Worm (Caenorhabditis elegans): Measurements from ENCODE around the gene T26H5.4.

The T26H5.4 gene

ce11 chrV:15479825-15480224 is 31.3 kb upstream of the T26H5.4 start:
- TF ChIP-seq ztf-29 (GFP tag; IDR thresholded peaks at IDR 0.05) = no peak
- TF ChIP-seq flt-1 (GFP tag; IDR thresholded peaks at IDR 0.05) = 0 out of 2 replicates have a peak, but pooled peaks have one; percentile 28

ce11 chrV:15479107-15479506 is 30.6 kb upstream of the T26H5.4 start:
- TF ChIP-seq flt-1 (GFP tag; IDR thresholded peaks at IDR 0.05) (no peak), ref-1 (GFP tag; conservative IDR thresholded peaks at IDR 0.05) (no peak), ztf-23 (GFP tag; IDR thresholded peaks at IDR 0.05) (no peak), med-1 (GFP tag; optimal IDR thresholded peaks at IDR 0.05; ENCODE audit: insufficient read depth) (no peak), tab-1 (GFP tag; IDR thresholded peaks at IDR 0.05) (no peak), klf-2 (GFP tag; conservative IDR thresholded peaks at IDR 0.05) (no peak), ztf-29 (GFP tag; IDR thresholded peaks at IDR 0.05) (no peak)

DNA sequence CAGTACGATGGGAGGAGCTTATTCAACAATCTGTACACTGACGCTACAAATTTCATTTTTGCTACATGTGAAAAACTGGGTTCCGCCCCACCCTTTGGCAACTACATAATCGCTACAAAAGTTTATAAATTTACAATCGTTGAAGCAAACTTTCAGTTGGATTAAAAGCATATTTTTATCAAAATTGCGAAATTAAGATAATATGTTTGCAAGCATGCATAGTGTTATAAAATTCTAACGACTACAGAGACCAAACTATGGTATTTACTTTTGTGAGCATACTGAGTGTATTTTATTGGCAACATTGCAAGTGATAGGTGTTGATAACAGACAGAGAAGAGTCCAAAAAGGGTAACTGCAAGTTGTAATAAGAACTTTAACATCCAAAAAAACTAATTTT is 30.1 kb upstream of the T26H5.4 start, which contains the start of gene C06B8.2:
Gene C06B8.2, minus strand, starts transcription at position 153 of the 400 bp plus-strand sequence.
- TF ChIP-seq tab-1 (GFP tag; IDR thresholded peaks at IDR 0.05) (no peak), ztf-29 (GFP tag; IDR thresholded peaks at IDR 0.05) (no peak), klf-2 (GFP tag; conservative IDR thresholded peaks at IDR 0.05) (no peak)

DNA sequence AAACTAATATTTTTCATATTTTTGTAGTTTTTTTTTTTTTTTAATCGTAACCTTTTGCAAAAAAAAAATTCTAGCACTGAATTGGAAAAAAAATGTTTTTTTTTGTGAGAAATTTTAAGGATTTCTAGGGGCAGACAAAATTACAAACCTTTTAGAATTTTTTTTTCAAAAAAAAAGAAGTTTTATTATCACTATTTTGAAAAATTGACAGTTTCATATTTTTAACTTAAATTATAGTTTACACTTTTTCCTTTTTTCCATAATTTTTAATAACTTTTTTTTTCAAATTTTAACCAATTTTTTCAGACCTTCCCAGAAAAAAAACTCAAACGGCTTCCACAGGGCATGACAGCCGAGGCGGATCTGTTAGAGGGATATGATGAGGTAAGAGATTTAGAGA is 22.5 kb upstream of the T26H5.4 start, which contains the start of gene dpf-1:
Gene dpf-1, plus strand, starts transcription at position 301 of the 400 bp plus-strand sequence.
- TF ChIP-seq T22C8.4 (GFP tag; IDR thresholded peaks at IDR 0.05) = no peak
- TF ChIP-seq ztf-23 (GFP tag; IDR thresholded peaks at IDR 0.05) = no peak
- TF ChIP-seq med-1 (GFP tag; optimal IDR thresholded peaks at IDR 0.05; ENCODE audit: insufficient read depth) = no peak
- no peak for TF ChIP-seq flt-1 (GFP tag; IDR thresholded peaks at IDR 0.05)
- no peak for TF ChIP-seq cog-1 (tag; optimal IDR thresholded peaks at IDR 0.05)

- no peak for TF ChIP-seq ref-1 (GFP tag; conservative IDR thresholded peaks at IDR 0.05)
- TF ChIP-seq ztf-23 (GFP tag; IDR thresholded peaks at IDR 0.05) = no peak
- TF ChIP-seq med-1 (GFP tag; optimal IDR thresholded peaks at IDR 0.05; ENCODE audit: insufficient read depth) = no peak
- TF ChIP-seq flt-1 (GFP tag; IDR thresholded peaks at IDR 0.05) = no peak
- TF ChIP-seq T22C8.4 (GFP tag; IDR thresholded peaks at IDR 0.05) = no peak
- no peak for TF ChIP-seq klf-2 (GFP tag; conservative IDR thresholded peaks at IDR 0.05)
These were observed 18.2 kb upstream of the T26H5.4 start for ce11 chrV:15466719-15467118.

ce11 chrV:15466017-15466416 is 17.5 kb upstream of the T26H5.4 start:
- TF ChIP-seq klf-2 (GFP tag; conservative IDR thresholded peaks at IDR 0.05) = no peak
- no peak for TF ChIP-seq flt-1 (GFP tag; IDR thresholded peaks at IDR 0.05)
- no peak for TF ChIP-seq cog-1 (tag; optimal IDR thresholded peaks at IDR 0.05)
- no peak for TF ChIP-seq med-1 (GFP tag; optimal IDR thresholded peaks at IDR 0.05; ENCODE audit: insufficient read depth)
- no peak for TF ChIP-seq ztf-23 (GFP tag; IDR thresholded peaks at IDR 0.05)
- no peak for TF ChIP-seq ztf-29 (GFP tag; IDR thresholded peaks at IDR 0.05)
- no peak for TF ChIP-seq tab-1 (GFP tag; IDR thresholded peaks at IDR 0.05)
- no peak for TF ChIP-seq T22C8.4 (GFP tag; IDR thresholded peaks at IDR 0.05)
- no peak for TF ChIP-seq ref-1 (GFP tag; conservative IDR thresholded peaks at IDR 0.05)

DNA sequence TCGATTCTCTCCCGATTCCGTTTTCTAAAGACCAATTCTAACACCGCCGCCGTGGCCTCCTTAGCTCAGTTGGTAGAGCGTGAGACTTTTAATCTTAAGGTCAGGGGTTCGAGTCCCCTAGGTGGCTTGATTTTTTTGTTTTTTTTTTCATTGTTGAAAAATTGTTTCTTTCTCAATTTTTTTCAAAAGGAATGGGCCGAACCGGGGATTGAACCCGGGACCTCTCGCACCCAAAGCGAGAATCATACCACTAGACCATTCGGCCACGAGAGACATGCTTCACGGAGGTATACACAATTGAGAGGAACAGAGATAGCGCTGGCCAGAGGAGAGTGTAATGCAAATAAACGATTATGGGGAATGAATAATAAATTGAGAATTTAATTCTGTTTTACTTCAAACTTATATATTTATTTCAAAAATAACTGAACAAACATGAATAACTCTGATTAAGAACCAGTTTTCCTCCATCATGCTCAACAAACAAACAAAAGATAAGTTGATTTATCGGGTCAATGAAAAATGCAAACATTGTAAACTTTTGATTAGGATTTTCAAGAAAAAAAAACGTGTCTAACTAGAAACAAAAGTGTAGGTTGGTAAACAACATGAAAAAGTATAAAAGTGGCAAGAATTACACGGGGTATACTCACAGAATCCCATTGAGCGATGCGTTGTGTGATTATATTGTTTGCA is 16.7 kb upstream of the T26H5.4 start, which contains the start of gene pqn-71:
Gene pqn-71, plus strand, starts transcription at position 646 of the 696 bp plus-strand sequence.
- TF ChIP-seq T22C8.4 (GFP tag; IDR thresholded peaks at IDR 0.05) (peak; percentile 77), klf-2 (GFP tag; conservative IDR thresholded peaks at IDR 0.05) (peak; percentile 88; the same call in 1 of the 2 replicates), cog-1 (tag; optimal IDR thresholded peaks at IDR 0.05) (peak; percentile 91), flt-1 (GFP tag; IDR thresholded peaks at IDR 0.05) (peak; percentile 91), tab-1 (GFP tag; IDR thresholded peaks at IDR 0.05) (peak; percentile 92; the same call in 1 of the 2 replicates), ref-1 (GFP tag; conservative IDR thresholded peaks at IDR 0.05) (peak; percentile 77; the same call in 1 of the 2 replicates), ztf-23 (GFP tag; IDR thresholded peaks at IDR 0.05) (peak; percentile 90), med-1 (GFP tag; optimal IDR thresholded peaks at IDR 0.05; ENCODE audit: insufficient read depth) (peak; percentile 68), ztf-29 (GFP tag; IDR thresholded peaks at IDR 0.05) (peak; percentile 83; the same call in 1 of the 2 replicates)

DNA sequence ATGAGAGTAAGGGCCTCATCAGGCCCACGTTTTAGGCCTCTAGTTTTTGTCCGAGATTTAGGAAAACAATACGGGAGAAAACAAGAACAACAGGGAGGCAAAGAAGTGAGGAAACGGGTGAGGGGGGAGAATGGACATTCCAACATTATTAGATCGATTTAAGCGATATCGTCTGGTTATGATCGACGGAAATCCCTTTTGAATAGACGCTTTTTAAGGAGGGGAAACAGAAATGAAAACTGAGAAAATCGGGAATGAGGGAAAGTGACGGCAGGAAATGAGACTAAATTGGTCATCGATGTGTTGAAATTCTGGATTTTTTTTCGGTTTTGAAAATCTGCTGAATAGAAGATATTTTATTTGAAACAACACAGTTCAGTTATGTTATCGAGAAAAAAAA is 15.9 kb upstream of the T26H5.4 start, which contains the start of gene rocf-1:
Gene rocf-1, minus strand, starts transcription at position 101 of the 400 bp plus-strand sequence.
- no peak for TF ChIP-seq ref-1 (GFP tag; conservative IDR thresholded peaks at IDR 0.05)
- TF ChIP-seq tab-1 (GFP tag; IDR thresholded peaks at IDR 0.05) = no peak

ce11 chrV:15459088-15459487 is 10.6 kb upstream of the T26H5.4 start, which contains the start of gene str-71:
Gene str-71, minus strand, starts transcription at chrV:15459188.
- TF ChIP-seq ztf-23 (GFP tag; IDR thresholded peaks at IDR 0.05) (no peak), cog-1 (tag; optimal IDR thresholded peaks at IDR 0.05) (no peak), ref-1 (GFP tag; conservative IDR thresholded peaks at IDR 0.05) (no peak)

DNA sequence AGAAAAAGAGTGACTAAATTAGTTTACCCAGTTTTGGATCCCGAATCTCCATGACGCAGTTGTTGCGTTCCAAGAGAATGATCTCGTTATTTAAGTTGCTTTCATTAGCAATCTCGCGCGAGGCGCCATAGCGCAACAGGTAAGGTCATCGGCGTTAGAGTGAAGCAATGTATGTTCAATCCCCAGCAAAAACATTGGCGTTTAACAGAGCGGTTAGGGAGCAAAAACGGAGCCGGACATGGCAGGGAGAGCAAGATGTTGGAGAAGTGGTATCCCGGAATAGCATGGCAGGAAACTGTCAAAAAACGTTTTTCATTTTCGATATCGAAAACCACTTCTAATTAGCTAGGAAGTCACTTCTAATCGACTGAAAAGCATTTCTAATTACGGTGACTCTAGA is 5.8 kb upstream of the T26H5.4 start:
- TF ChIP-seq ztf-29 (GFP tag; IDR thresholded peaks at IDR 0.05) (no peak), ztf-23 (GFP tag; IDR thresholded peaks at IDR 0.05) (0 out of 2 replicates have a peak, but pooled peaks have one; percentile 26), cog-1 (tag; optimal IDR thresholded peaks at IDR 0.05) (no peak)

DNA sequence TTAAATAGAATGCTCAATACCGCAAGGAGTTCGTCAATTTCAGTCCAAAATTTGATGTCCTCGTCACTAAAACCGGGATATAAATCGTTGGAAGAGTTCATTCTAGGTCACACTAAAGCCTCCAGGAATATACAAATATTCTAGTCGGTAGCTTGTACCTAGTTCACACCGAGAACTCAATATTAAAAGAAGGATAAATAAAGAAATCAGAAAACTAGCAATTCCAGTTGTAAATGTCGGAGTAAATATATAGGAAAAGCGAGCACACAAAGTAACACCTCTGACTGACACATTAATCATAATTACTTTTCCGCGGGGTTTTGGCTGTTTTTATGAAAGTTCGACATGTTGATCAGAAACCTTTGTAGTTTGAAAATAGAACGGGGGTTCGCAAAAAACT is 2.9 kb upstream of the T26H5.4 start, which contains the start of gene srw-33:
Gene srw-33, minus strand, starts transcription at position 101 of the 400 bp plus-strand sequence.
- TF ChIP-seq T22C8.4 (GFP tag; IDR thresholded peaks at IDR 0.05) (no peak), tab-1 (GFP tag; IDR thresholded peaks at IDR 0.05) (no peak), klf-2 (GFP tag; conservative IDR thresholded peaks at IDR 0.05) (no peak), ztf-23 (GFP tag; IDR thresholded peaks at IDR 0.05) (no peak), ref-1 (GFP tag; conservative IDR thresholded peaks at IDR 0.05) (no peak), cog-1 (tag; optimal IDR thresholded peaks at IDR 0.05) (no peak), med-1 (GFP tag; optimal IDR thresholded peaks at IDR 0.05; ENCODE audit: insufficient read depth) (no peak), flt-1 (GFP tag; IDR thresholded peaks at IDR 0.05) (no peak), ztf-29 (GFP tag; IDR thresholded peaks at IDR 0.05) (no peak)

Data from whole organism, midembryonic.